Worm (Caenorhabditis elegans) whole organism, L4 larva: ENCODE results near the gene twk-3.

ENCODE experiments used
- F10B5.3 ChIP-seq: sonication (generic microtip); optimal IDR thresholded peaks from 2 replicates; lab custom pipeline; 2016; ENCODE audit warnings: mild to moderate bottlenecking, missing genetic modification characterization, missing compliant biosample characterization
- F26F4.8 ChIP-seq: fragments of 200-800 bp; sonication (Bioruptor generic); conservative IDR thresholded peaks from 2 replicates; pipeline ENCODE4 v1.3.6; 2022; ENCODE audit warnings: missing genetic modification characterization, missing compliant biosample characterization
- F44E2.7 ChIP-seq: fragments of 200-800 bp; sonication (Bioruptor generic); IDR thresholded peaks from 2 replicates; pipeline ENCODE4 v2.1.2; 2022; ENCODE audit warnings: missing genetic modification characterization, missing compliant biosample characterization
- F49E8.2 ChIP-seq: sonication (generic microtip); optimal IDR thresholded peaks from 2 replicates; lab custom pipeline; 2016; ENCODE audit warnings: missing compliant biosample characterization, mild to moderate bottlenecking, missing genetic modification characterization, borderline replicate concordance
- Y48G9A.11 ChIP-seq: fragments of 200-800 bp; sonication (Bioruptor generic); IDR thresholded peaks from 2 replicates; pipeline ENCODE4 v1.3.6; 2022; ENCODE audit warnings: missing genetic modification reagents, missing genetic modification characterization, missing compliant biosample characterization
- Y75B8A.6 ChIP-seq: fragments of 200-800 bp; sonication (Bioruptor generic); IDR thresholded peaks from 2 replicates; pipeline ENCODE4 v1.3.6; 2022; ENCODE audit warnings: missing genetic modification reagents, missing genetic modification characterization, missing compliant biosample characterization
- aha-1 ChIP-seq: fragments of 150-350 bp; peaks from one replicate; lab custom pipeline; 2014; ENCODE audit warnings: missing biosample characterization, missing genetic modification characterization
- aly-2 ChIP-seq: sonication (generic microtip); optimal IDR thresholded peaks from 2 replicates; lab custom pipeline; 2018; ENCODE audit warnings: missing biosample characterization, missing genetic modification characterization
- arid-1 ChIP-seq: fragments of 200-800 bp; sonication (Bioruptor generic); conservative IDR thresholded peaks from 2 replicates; pipeline ENCODE4 v1.3.6; 2022; ENCODE audit warnings: missing genetic modification reagents, missing genetic modification characterization, missing compliant biosample characterization
- ceh-20 ChIP-seq: fragments of 200-800 bp; sonication (Bioruptor generic); IDR thresholded peaks from 2 replicates; pipeline ENCODE4 v1.3.6; 2022; ENCODE audit warnings: missing genetic modification reagents, missing genetic modification characterization, missing compliant biosample characterization
- ceh-28 ChIP-seq: fragments of 150-350 bp; optimal IDR thresholded peaks from 2 replicates; lab custom pipeline; 2014; ENCODE audit warnings: missing biosample characterization, missing genetic modification reagents, missing genetic modification characterization
- ceh-44 ChIP-seq: fragments of 200-800 bp; sonication (Bioruptor generic); IDR thresholded peaks from 2 replicates; pipeline ENCODE4 v1.3.6; 2022; ENCODE audit warnings: missing genetic modification reagents, missing genetic modification characterization, missing compliant biosample characterization
- ceh-62 ChIP-seq: sonication (generic microtip); optimal IDR thresholded peaks from 2 replicates; lab custom pipeline; 2017; ENCODE audit warnings: missing biosample characterization, missing genetic modification characterization
- ctbp-1 ChIP-seq: fragments of 200-800 bp; sonication (Bioruptor generic); IDR thresholded peaks from 2 replicates; pipeline ENCODE4 v1.3.6; 2022; ENCODE audit warnings: missing genetic modification reagents, missing genetic modification characterization, missing compliant biosample characterization
- daf-16 ChIP-seq, 3 experiments: sonication (generic microtip); optimal IDR thresholded peaks; 2 replicates each; lab custom pipeline; 2016 to 2017; ENCODE audit warnings: missing genetic modification characterization in 3 of 3, missing genetic modification reagents in 3 of 3, mild to moderate bottlenecking in 2 of 3, missing compliant biosample characterization in 2 of 3, missing biosample characterization in 1 of 3, moderate library complexity in 1 of 3
- daf-8 ChIP-seq: fragments of 200-800 bp; sonication (Bioruptor generic); IDR thresholded peaks from 2 replicates; pipeline ENCODE4 v1.3.6; 2022; ENCODE audit warnings: missing genetic modification characterization, missing compliant biosample characterization
- dmd-6 ChIP-seq: fragments of 200-800 bp; sonication (Bioruptor generic); IDR thresholded peaks from 2 replicates; pipeline ENCODE4 v1.3.6; 2022; ENCODE audit warnings: missing genetic modification reagents, missing genetic modification characterization, missing compliant biosample characterization
- duxl-1 ChIP-seq: sonication (generic microtip); optimal IDR thresholded peaks from 2 replicates; lab custom pipeline; 2016; ENCODE audit warnings: mild to moderate bottlenecking, missing genetic modification characterization, moderate library complexity, missing compliant biosample characterization; ENCODE audit not compliant: poor library complexity
- dve-1 ChIP-seq: sonication (generic microtip); optimal IDR thresholded peaks from 2 replicates; lab custom pipeline; 2017; ENCODE audit warnings: antibody characterized with exemption, mild to moderate bottlenecking, missing genetic modification characterization, missing compliant biosample characterization; ENCODE audit not compliant: insufficient read depth
- egl-27 ChIP-seq: sonication (generic microtip); optimal IDR thresholded peaks from 3 replicates; lab custom pipeline; 2017; ENCODE audit warnings: missing biosample characterization, missing genetic modification reagents, missing genetic modification characterization
- fkh-10 ChIP-seq: fragments of 150-350 bp; optimal IDR thresholded peaks from 2 replicates; lab custom pipeline; 2014; ENCODE audit warnings: missing biosample characterization, missing genetic modification reagents, missing genetic modification characterization
- gei-8 ChIP-seq: fragments of 200-800 bp; sonication (Bioruptor generic); optimal IDR thresholded peaks from 2 replicates; lab custom pipeline; 2018; ENCODE audit warnings: mild to moderate bottlenecking, missing genetic modification characterization, missing compliant biosample characterization
- hif-1 ChIP-seq, 2 experiments: sonication (generic microtip); optimal IDR thresholded peaks; 2 replicates each; lab custom pipeline; 2016 to 2017; ENCODE audit warnings: missing compliant biosample characterization in 2 of 2, missing genetic modification characterization in 2 of 2, missing genetic modification reagents in 2 of 2, missing genotype in 2 of 2, mild to moderate bottlenecking in 1 of 2
- hlh-30 ChIP-seq: sonication (generic microtip); optimal IDR thresholded peaks from 2 replicates; lab custom pipeline; 2017; ENCODE audit warnings: antibody characterized with exemption, mild to moderate bottlenecking, missing genetic modification characterization, missing compliant biosample characterization; ENCODE audit not compliant: insufficient read depth
- jun-1 ChIP-seq: fragments of 150-350 bp; optimal IDR thresholded peaks from 2 replicates; lab custom pipeline; 2014; ENCODE audit warnings: missing biosample characterization, missing genetic modification reagents, missing genetic modification characterization
- lim-7 ChIP-seq: fragments of 200-800 bp; sonication (Bioruptor generic); IDR thresholded peaks from 2 replicates; pipeline ENCODE4 v1.3.6; 2022; ENCODE audit warnings: missing genetic modification characterization, missing compliant biosample characterization
- lin-1 ChIP-seq: fragments of 200-800 bp; sonication (Bioruptor generic); IDR thresholded peaks from 2 replicates; pipeline ENCODE4 v1.3.6; 2022; ENCODE audit warnings: missing genetic modification reagents, missing genetic modification characterization, missing compliant biosample characterization
- lin-15B ChIP-seq: fragments of 150-350 bp; sonication (generic microtip); optimal IDR thresholded peaks from 3 replicates; lab custom pipeline; 2014; ENCODE audit warnings: missing biosample characterization, missing genetic modification characterization
- lin-38 ChIP-seq: fragments of 200-800 bp; sonication (Bioruptor generic); IDR thresholded peaks from 2 replicates; pipeline ENCODE4 v1.3.6; 2022; ENCODE audit warnings: missing genetic modification reagents, missing genetic modification characterization, missing compliant biosample characterization
- lir-3 ChIP-seq: sonication (generic microtip); optimal IDR thresholded peaks from 2 replicates; lab custom pipeline; 2016; ENCODE audit warnings: mild to moderate bottlenecking, missing genetic modification characterization, missing compliant biosample characterization
- mep-1 ChIP-seq: fragments of 150-350 bp; sonication (generic microtip); optimal IDR thresholded peaks from 3 replicates; lab custom pipeline; 2014; ENCODE audit warnings: missing biosample characterization, missing genetic modification characterization
- mxl-2 ChIP-seq: fragments of 200-800 bp; sonication (Bioruptor generic); conservative IDR thresholded peaks from 2 replicates; pipeline ENCODE4 v1.3.6; 2022; ENCODE audit warnings: missing genetic modification reagents, missing genetic modification characterization, missing compliant biosample characterization
- mxl-3 ChIP-seq: fragments of 200-800 bp; sonication (Bioruptor generic); optimal IDR thresholded peaks from 2 replicates; lab custom pipeline; 2018; ENCODE audit warnings: mild to moderate bottlenecking, missing genetic modification characterization, missing compliant biosample characterization
- nhr-10 ChIP-seq: fragments of 150-350 bp; optimal IDR thresholded peaks from 2 replicates; lab custom pipeline; 2014; ENCODE audit warnings: missing biosample characterization, missing genetic modification characterization
- nhr-11 ChIP-seq: fragments of 150-350 bp; optimal IDR thresholded peaks from 2 replicates; lab custom pipeline; 2014; ENCODE audit warnings: missing biosample characterization, missing genetic modification characterization
- nhr-111 ChIP-seq: fragments of 200-800 bp; sonication (Bioruptor generic); optimal IDR thresholded peaks from 2 replicates; lab custom pipeline; 2018; ENCODE audit warnings: mild to moderate bottlenecking, missing genetic modification characterization, missing compliant biosample characterization
- nhr-6 ChIP-seq: fragments of 150-350 bp; optimal IDR thresholded peaks from 2 replicates; lab custom pipeline; 2014; ENCODE audit warnings: missing biosample characterization, missing genetic modification characterization
- nhr-76 ChIP-seq: fragments of 150-350 bp; optimal IDR thresholded peaks from 2 replicates; lab custom pipeline; 2014; ENCODE audit warnings: missing biosample characterization, missing genetic modification characterization
- rbr-2 ChIP-seq: sonication (generic microtip); optimal IDR thresholded peaks from 2 replicates; lab custom pipeline; 2016; ENCODE audit warnings: missing genotype, missing genetic modification characterization, missing compliant biosample characterization
- skn-1 ChIP-seq: fragments of 150-350 bp; optimal IDR thresholded peaks from 2 replicates; lab custom pipeline; 2014; ENCODE audit warnings: missing biosample characterization, missing genetic modification characterization
- unc-62 ChIP-seq, 3 experiments: fragments of 150-350 bp in 1 of 3; sonication (generic microtip); optimal IDR thresholded peaks in 2 of 3; peaks in 1 of 3; 1 replicate in 1 of 3; 2 replicates in 2 of 3; lab custom pipeline; 2014 to 2017; ENCODE audit warnings: missing biosample characterization in 3 of 3, missing genetic modification characterization in 3 of 3, missing genetic modification reagents in 3 of 3, missing genotype in 1 of 3
- vab-7 ChIP-seq: fragments of 200-800 bp; sonication (Bioruptor generic); IDR thresholded peaks from 2 replicates; pipeline ENCODE4 v1.3.6; 2022; ENCODE audit warnings: missing genetic modification reagents, missing genetic modification characterization, missing compliant biosample characterization
- ztf-11 ChIP-seq: fragments of 150-350 bp; optimal IDR thresholded peaks from 2 replicates; lab custom pipeline; 2014; ENCODE audit warnings: missing biosample characterization, missing genetic modification characterization

twk-3 gene

ce11 chrII:8193922-8194321 is 18.7 kb downstream of the twk-3 start:
- TF ChIP-seq hlh-30 (no peak), skn-1 (tag; lab: Kevin White, UChicago) (no peak), unc-62 (GFP tag; optimal IDR thresholded peaks at IDR 0.05 in 1 of 2; lab: Kevin White, UChicago) (peak in 1 of 2 experiments; percentile 49), unc-62 (tag; optimal IDR thresholded peaks at IDR 0.05; lab: Kevin White, UChicago) (no peak)

ce11 chrII:8193126-8193525 is 19.5 kb downstream of the twk-3 start, which contains the start of gene T05C12.9:
T05C12.9 (minus strand) TSS chrII:8193226.
- TF ChIP-seq nhr-76 (tag; lab: Kevin White, UChicago) (no peak), ceh-20 (GFP tag; lab: Robert Waterston, UW) (no peak), rbr-2 (tag; lab: Kevin White, UChicago) (no peak), Y48G9A.11 (GFP tag; lab: Robert Waterston, UW) (no peak), gei-8 (GFP tag; lab: Kevin White, UChicago) (no peak), Y75B8A.6 (GFP tag; lab: Robert Waterston, UW) (no peak), ctbp-1 (no peak), mxl-3 (GFP tag; lab: Kevin White, UChicago) (no peak), fkh-10 (GFP tag; lab: Kevin White, UChicago) (no peak), ceh-28 (tag; lab: Kevin White, UChicago) (no peak), F44E2.7 (GFP tag; lab: Robert Waterston, UW) (no peak), dmd-6 (GFP tag; lab: Robert Waterston, UW) (no peak)

- no peak for TF ChIP-seq F10B5.3 (tag; lab: Kevin White, UChicago)
- no peak for TF ChIP-seq ctbp-1
- TF ChIP-seq dve-1 = no peak
- TF ChIP-seq hif-1 (tag; optimal IDR thresholded peaks at IDR 0.05; lab: Kevin White, UChicago) = no peak
- no peak for TF ChIP-seq nhr-11 (tag; lab: Kevin White, UChicago)
- no peak for TF ChIP-seq egl-27
- TF ChIP-seq jun-1 (tag; lab: Kevin White, UChicago) = no peak
- TF ChIP-seq mep-1 (tag; lab: Kevin White, UChicago) = no peak
- TF ChIP-seq ztf-11 (tag; lab: Kevin White, UChicago) = no peak
- TF ChIP-seq nhr-6 (tag; lab: Kevin White, UChicago) = no peak
- TF ChIP-seq lir-3 (tag; lab: Kevin White, UChicago) = no peak
- TF ChIP-seq rbr-2 (tag; lab: Kevin White, UChicago) = no peak
- no peak for TF ChIP-seq ceh-62
- TF ChIP-seq lin-15B (tag; lab: Kevin White, UChicago) = no peak
- no peak for TF ChIP-seq nhr-10 (tag; lab: Kevin White, UChicago)
- TF ChIP-seq mxl-2 (GFP tag; lab: Robert Waterston, UW) = no peak
- no peak for TF ChIP-seq aly-2 (tag; lab: Kevin White, UChicago)
- no peak for TF ChIP-seq arid-1
Measured at ce11 chrII:8190455-8190854, 22.1 kb downstream of the twk-3 start, which contains the start of gene T05C12.8. T05C12.8 (minus strand) TSS chrII:8190555.

ce11 chrII:8187516-8187915 is 25.1 kb downstream of the twk-3 start:
- TF ChIP-seq aly-2 (tag; lab: Kevin White, UChicago) (no peak), dmd-6 (GFP tag; lab: Robert Waterston, UW) (no peak), lin-38 (GFP tag; lab: Robert Waterston, UW) (peak; percentile 54; the same call in 1 of the 2 replicates), F49E8.2 (tag; lab: Kevin White, UChicago) (peak; percentile 6), vab-7 (GFP tag; lab: Robert Waterston, UW) (no peak), duxl-1 (no peak), aha-1 (tag; lab: Kevin White, UChicago) (no peak), daf-16 (GFP tag; optimal IDR thresholded peaks at IDR 0.05; lab: Kevin White, UChicago) (no peak), daf-16 (tag; optimal IDR thresholded peaks at IDR 0.05; lab: Kevin White, UChicago) (no peak), ctbp-1 (peak; percentile 26; the same call in 1 of the 2 replicates), dve-1 (no peak), F26F4.8 (GFP tag; lab: Robert Waterston, UW) (no peak), lin-1 (GFP tag; lab: Robert Waterston, UW) (0 out of 2 replicates have a peak, but pooled peaks have one; percentile 9), lim-7 (GFP tag; lab: Robert Waterston, UW) (no peak), nhr-111 (GFP tag; lab: Kevin White, UChicago) (peak; percentile 29), ceh-44 (GFP tag; lab: Robert Waterston, UW) (no peak), lin-15B (tag; lab: Kevin White, UChicago) (no peak), daf-8 (GFP tag; lab: Robert Waterston, UW) (no peak)
